Worm (Caenorhabditis elegans) whole organism, dauer: ENCODE measurements around the gene T22B7.4.

Experiments used
- unc-62 ChIP-seq: sonication (generic microtip); optimal IDR thresholded peaks from 2 replicates; lab custom pipeline; 2017; ENCODE audit warnings: missing biosample characterization, missing genetic modification reagents, missing genetic modification characterization

Gene T22B7.4

ce11 chrX:5641315-5641714 is at the start of gene T22B7.4:
TSS of gene T22B7.4 (minus strand) at chrX:5641415.
- TF ChIP-seq unc-62 (GFP tag; lab: Kevin White, UChicago): no peak

DNA sequence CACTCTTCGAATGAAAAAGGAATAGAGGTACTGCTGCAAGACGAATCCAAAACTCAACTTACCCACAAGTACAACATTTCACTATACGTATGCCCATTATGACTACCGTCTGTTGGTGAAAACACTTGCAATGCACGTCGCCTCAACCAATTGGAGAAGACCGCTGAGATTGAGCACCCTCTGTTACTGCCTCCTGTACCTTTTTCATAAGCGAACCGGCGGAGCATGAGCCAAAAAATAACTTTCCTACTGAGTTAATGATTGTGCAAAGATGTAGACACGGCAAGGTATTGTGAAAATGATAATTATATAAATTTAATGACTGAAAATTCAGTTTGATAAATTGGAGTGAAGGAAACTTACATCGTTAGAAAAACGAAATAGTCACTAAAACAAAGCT is 47.9 kb upstream of the T22B7.4 start:
- TF ChIP-seq unc-62 (GFP tag; lab: Kevin White, UChicago): no peak

ce11 chrX:5686065-5686464 is 44.9 kb upstream of the T22B7.4 start, which contains the start of gene set-20:
TSS of gene set-20 (minus strand) at chrX:5686158.
- TF ChIP-seq unc-62 (GFP tag; lab: Kevin White, UChicago): no peak

- TF ChIP-seq unc-62 (GFP tag; lab: Kevin White, UChicago): no peak
Measured at ce11 chrX:5680125-5680524, 38.9 kb upstream of the T22B7.4 start, which contains the start of gene set-19. TSS of gene set-19 (minus strand) at chrX:5680225.

DNA sequence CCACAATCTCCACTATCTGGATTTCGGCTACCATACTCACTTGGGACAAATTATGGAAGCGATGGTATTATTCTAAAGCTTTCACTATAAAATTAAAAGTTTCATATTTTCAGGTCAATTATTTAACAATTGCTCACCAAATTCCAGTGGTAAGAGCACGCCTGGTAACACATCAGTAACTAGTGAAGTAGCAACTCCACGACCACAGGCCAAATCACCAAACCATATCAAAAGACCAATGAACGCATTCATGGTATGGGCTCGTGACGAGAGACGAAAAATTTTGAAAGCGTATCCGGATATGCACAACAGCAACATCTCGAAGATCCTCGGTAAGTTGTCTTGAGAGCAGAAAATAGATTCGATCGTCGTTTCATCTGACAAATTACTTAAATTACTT is 31.4 kb upstream of the T22B7.4 start:
- TF ChIP-seq unc-62 (GFP tag; lab: Kevin White, UChicago): no peak

ce11 chrX:5670829-5671228 is 29.6 kb upstream of the T22B7.4 start:
- TF ChIP-seq unc-62 (GFP tag; lab: Kevin White, UChicago): no peak

ce11 chrX:5669733-5670132 is 28.5 kb upstream of the T22B7.4 start:
- TF ChIP-seq unc-62 (GFP tag; lab: Kevin White, UChicago): no peak

DNA sequence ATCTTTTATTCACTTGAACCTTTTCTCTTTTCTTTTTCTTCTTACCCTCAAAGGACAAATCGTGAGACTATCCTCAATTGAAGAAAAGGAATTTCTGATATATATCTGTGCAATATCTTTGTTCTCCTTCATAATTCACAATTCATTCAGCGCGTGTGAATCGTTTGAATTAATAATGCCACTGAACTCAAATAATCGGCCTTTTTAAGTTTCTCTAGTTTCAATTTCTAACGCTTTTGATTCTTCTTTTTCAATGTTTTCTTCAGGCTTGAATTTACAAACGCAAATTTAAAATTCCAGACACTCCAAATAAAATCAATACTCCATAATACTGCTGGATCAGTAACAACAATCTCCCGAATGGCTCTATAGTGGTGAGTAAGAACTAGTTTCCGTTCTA is 22.3 kb upstream of the T22B7.4 start, which contains the start of gene egl-13:
TSS of gene egl-13 (plus strand) at position 301 of the 400 bp plus-strand sequence.
- TF ChIP-seq unc-62 (GFP tag; lab: Kevin White, UChicago): no peak

ce11 chrX:5661179-5661578 is 20.0 kb upstream of the T22B7.4 start:
- TF ChIP-seq unc-62 (GFP tag; lab: Kevin White, UChicago): no peak

DNA sequence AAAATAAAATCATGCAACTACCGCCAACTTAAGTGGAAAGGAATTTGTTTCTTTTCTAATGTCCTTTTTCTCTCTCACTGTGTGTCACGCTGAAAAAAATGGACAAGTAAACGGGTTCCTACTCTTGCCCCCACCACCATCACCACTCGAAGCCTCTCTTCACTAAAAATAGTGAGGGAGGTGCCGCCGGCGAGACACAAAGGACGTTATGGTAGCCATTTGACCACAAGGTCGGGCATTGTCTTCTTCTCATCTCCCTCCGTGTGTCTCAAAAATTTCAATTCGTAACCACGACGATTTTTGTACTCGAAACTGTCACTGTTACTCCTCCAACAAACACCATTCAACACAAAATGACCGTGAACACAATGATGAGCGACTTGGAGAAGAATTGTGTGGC is 18.4 kb upstream of the T22B7.4 start, which contains the start of gene T22B7.22:
TSS of gene T22B7.22 (plus strand) at position 354 of the 400 bp plus-strand sequence.
- no peak for TF ChIP-seq unc-62 (GFP tag; lab: Kevin White, UChicago)

DNA sequence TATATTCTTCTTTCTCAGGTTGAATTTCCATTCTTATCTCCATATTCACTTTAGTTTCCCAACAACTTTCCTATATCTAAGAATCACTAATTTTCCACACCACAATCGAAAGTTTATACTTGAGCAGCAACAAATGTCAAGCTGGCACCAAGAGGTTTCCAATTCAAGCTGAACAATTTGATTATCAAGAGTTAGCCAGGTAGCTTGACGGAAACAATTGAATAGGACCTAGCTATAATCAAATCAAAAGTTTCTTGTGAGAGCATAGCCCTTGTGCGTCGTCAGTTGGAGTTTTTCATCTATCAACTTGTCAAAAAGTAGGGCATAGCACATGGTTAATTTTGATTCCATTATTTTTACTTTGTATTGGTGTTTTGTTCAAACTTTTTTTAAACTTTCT is 14.4 kb upstream of the T22B7.4 start:
- no peak for TF ChIP-seq unc-62 (GFP tag; lab: Kevin White, UChicago)

ce11 chrX:5653813-5654212 is 12.6 kb upstream of the T22B7.4 start, which contains the start of gene T22B7.7:
TSS of gene T22B7.7 (minus strand) at chrX:5654074.
- no peak for TF ChIP-seq unc-62 (GFP tag; lab: Kevin White, UChicago)

- TF ChIP-seq unc-62 (GFP tag; lab: Kevin White, UChicago): no peak
Measured at ce11 chrX:5647884-5648283, 6.7 kb upstream of the T22B7.4 start, which contains the start of gene srv-7. TSS of gene srv-7 (minus strand) at chrX:5647984.

DNA sequence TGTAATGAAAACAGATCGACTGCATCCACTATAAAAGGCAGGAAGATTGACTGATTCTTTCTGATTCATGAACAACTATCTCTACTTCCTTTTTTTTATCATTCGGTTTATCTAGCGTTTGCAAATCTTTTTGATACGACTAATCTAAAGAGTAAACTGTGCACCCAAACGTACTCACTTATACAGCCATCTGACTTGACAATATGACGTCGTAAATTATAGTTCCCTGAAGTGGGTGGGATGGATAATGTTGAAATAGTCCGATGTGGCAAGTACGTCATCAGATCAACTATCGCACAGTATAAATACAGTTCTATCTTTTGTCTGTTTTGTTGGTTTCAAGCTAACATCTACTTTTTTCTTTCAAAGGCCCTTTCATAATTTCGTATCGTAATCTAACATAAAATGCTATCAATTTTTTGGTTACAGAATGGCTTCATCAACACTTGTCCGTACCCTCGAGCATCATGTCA is 5.8 kb upstream of the T22B7.4 start, which contains the start of gene T22B7.3:
TSS of gene T22B7.3 (plus strand) at position 423 of the 473 bp plus-strand sequence.
- no peak for TF ChIP-seq unc-62 (GFP tag; lab: Kevin White, UChicago)

DNA sequence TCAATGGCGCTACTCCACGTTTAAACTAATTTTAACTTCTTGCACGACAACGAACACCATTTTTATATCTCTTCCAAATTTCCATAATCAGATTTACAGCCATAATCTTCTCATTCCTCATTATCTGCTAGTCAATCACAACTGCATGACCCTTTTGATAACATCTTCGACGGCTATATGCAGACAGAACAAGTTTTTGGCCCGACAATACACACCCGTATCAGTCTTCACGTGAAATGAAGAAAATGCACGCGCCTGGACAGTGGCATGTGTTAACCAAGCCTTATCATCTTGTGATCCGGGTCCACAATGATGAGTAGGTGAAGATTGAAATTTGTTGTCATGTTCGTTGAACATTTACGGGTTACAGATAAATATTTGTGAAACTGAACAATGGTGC is 4.4 kb upstream of the T22B7.4 start:
- no peak for TF ChIP-seq unc-62 (GFP tag; lab: Kevin White, UChicago)

DNA sequence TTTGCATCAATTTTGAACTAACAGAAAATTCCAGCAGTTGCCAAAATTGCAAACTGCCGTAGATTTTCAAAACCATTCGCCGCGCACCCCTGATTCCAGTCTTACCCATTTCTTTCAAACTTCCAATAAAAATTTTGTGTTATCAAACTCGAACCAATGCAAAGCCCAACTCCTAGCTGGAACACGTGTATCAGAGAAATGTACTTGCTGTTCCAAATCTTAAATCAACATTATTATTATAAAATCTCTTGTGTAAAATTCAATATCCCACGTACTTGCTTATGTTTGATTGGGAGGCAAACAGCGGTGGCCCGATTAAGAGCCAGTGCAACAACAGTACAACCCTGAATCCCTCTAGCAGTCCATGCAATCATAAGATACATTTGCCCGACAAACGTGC is 2.9 kb upstream of the T22B7.4 start:
- TF ChIP-seq unc-62 (GFP tag; lab: Kevin White, UChicago): no peak

DNA sequence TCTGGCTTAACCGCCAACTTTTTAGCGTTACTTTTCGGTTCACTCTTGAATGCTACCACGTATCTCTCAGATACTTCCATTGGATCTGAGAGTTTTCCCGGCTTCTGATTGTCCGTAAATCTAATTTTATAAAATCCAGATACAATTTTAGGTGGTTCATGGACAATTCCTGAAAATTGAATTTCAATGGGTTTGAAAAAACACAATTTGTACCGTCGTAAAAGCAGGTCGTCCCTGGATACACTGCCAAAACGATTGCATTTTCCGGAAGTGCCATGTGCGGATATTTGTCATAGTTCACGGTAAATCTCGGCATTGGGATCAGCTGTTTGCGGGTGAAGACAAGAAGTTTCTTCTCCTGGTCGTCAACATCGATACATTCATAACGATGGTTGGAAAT is 1.7 kb downstream of the T22B7.4 start:
- no peak for TF ChIP-seq unc-62 (GFP tag; lab: Kevin White, UChicago)
